Fruit fly (Drosophila melanogaster) whole organism, pupa: ENCODE results near the gene CG43880.

Experiments
- CG12605 ChIP-seq: fragments of 200-800 bp; sonication (Bioruptor generic); IDR thresholded peaks from 2 replicates; pipeline ENCODE4 v1.3.6; 2022; ENCODE audit warnings: missing biosample characterization, missing genetic modification characterization
- CG13204 ChIP-seq: fragments of 200-800 bp; sonication (Bioruptor generic); optimal IDR thresholded peaks from 2 replicates; lab custom pipeline; 2018; ENCODE audit warnings: missing biosample characterization, mild to moderate bottlenecking, missing genetic modification characterization, moderate library complexity
- CG14655 ChIP-seq: fragments of 200-800 bp; sonication (Bioruptor generic); optimal IDR thresholded peaks from 3 replicates; lab custom pipeline; 2017; ENCODE audit warnings: mild to moderate bottlenecking, missing biosample characterization, missing genetic modification reagents, missing genetic modification characterization
- CG15710 ChIP-seq: fragments of 200-800 bp; sonication (Bioruptor generic); optimal IDR thresholded peaks from 2 replicates; lab custom pipeline; 2018; ENCODE audit warnings: missing biosample characterization, mild to moderate bottlenecking, missing genetic modification characterization, moderate library complexity
- CG17806 ChIP-seq: fragments of 200-800 bp; sonication (Bioruptor generic); optimal IDR thresholded peaks from 2 replicates; lab custom pipeline; 2018; ENCODE audit warnings: missing biosample characterization, mild to moderate bottlenecking, missing genetic modification characterization, moderate library complexity
- CG4496 ChIP-seq: fragments of 200-800 bp; sonication (Bioruptor generic); IDR thresholded peaks from 3 replicates; pipeline ENCODE4 v1.3.6; 2022; ENCODE audit warnings: missing biosample characterization, missing genetic modification characterization
- CG8301 ChIP-seq: fragments of 200-800 bp; sonication (Bioruptor generic); optimal IDR thresholded peaks from 2 replicates; lab custom pipeline; 2018; ENCODE audit warnings: missing biosample characterization, mild to moderate bottlenecking, missing genetic modification characterization
- CG9948 ChIP-seq: fragments of 200-800 bp; sonication (Bioruptor generic); optimal IDR thresholded peaks from 2 replicates; lab custom pipeline; 2018; ENCODE audit warnings: missing biosample characterization, mild to moderate bottlenecking, missing genetic modification characterization, moderate library complexity
- D1 ChIP-seq: fragments of 200-800 bp; sonication (Bioruptor generic); optimal IDR thresholded peaks from 2 replicates; lab custom pipeline; 2018; ENCODE audit warnings: missing biosample characterization, mild to moderate bottlenecking, missing genetic modification characterization, moderate library complexity
- Pif1A ChIP-seq: fragments of 200-800 bp; sonication (Bioruptor generic); optimal IDR thresholded peaks from 3 replicates; lab custom pipeline; 2016; ENCODE audit warnings: missing biosample characterization, missing genetic modification characterization
- Pif1B ChIP-seq: fragments of 200-800 bp; sonication (Bioruptor generic); optimal IDR thresholded peaks from 3 replicates; lab custom pipeline; 2016; ENCODE audit warnings: missing biosample characterization, missing genetic modification characterization
- fd96Ca ChIP-seq: fragments of 200-800 bp; sonication (Bioruptor generic); IDR thresholded peaks from 3 replicates; pipeline ENCODE4 v1.3.6; 2022; ENCODE audit warnings: missing biosample characterization, missing genetic modification characterization
- gl ChIP-seq: fragments of 200-800 bp; sonication (Bioruptor generic); optimal IDR thresholded peaks from 2 replicates; lab custom pipeline; 2018; ENCODE audit warnings: missing biosample characterization, mild to moderate bottlenecking, missing genetic modification characterization
- rn ChIP-seq: fragments of 200-800 bp; sonication (Bioruptor generic); IDR thresholded peaks from 2 replicates; pipeline ENCODE4 v1.3.6; 2022; ENCODE audit warnings: missing biosample characterization, missing genetic modification characterization

- no peak for TF ChIP-seq CG12605 (GFP tag; lab: Robert Waterston, UW)
- TF ChIP-seq CG15710 = no peak
- TF ChIP-seq gl = no peak
- TF ChIP-seq CG14655 = no peak
- no peak for TF ChIP-seq fd96Ca
- no peak for TF ChIP-seq CG8301 (tag; lab: Kevin White, UChicago)
- TF ChIP-seq CG4496 = no peak
- no peak for TF ChIP-seq CG9948
- no peak for TF ChIP-seq Pif1A (GFP tag; lab: Kevin White, UChicago)
- TF ChIP-seq Pif1B = no peak
- no peak for TF ChIP-seq D1 (tag; lab: Kevin White, UChicago)
- no peak for TF ChIP-seq rn (GFP tag; lab: Robert Waterston, UW)
- TF ChIP-seq CG17806 (tag; lab: Kevin White, UChicago) = no peak
- no peak for TF ChIP-seq CG13204 (GFP tag; lab: Kevin White, UChicago)
These were observed 16.9 kb upstream of the CG43880 start for dm6 chr3L:7963022-7963421.
